Worm (Caenorhabditis elegans) whole organism, L3 larva: ENCODE measurements around the gene gcy-19.
"Not testable (repeated sequence)": the region's sequence is repeated elsewhere in the genome, so short reads cannot be mapped to it uniquely, and the experiment has no call there.

ENCODE experiments used
- R02D3.7 ChIP-seq: fragments of 150-350 bp; optimal IDR thresholded peaks from 2 replicates; lab custom pipeline; 2014; ENCODE audit warnings: missing biosample characterization, missing genetic modification characterization
- ZK546.5 ChIP-seq: sonication (generic microtip); optimal IDR thresholded peaks from 2 replicates; lab custom pipeline; 2017; ENCODE audit warnings: missing biosample characterization, missing genetic modification characterization
- aly-2 ChIP-seq: fragments of 150-350 bp; optimal IDR thresholded peaks from 2 replicates; lab custom pipeline; 2014; ENCODE audit warnings: missing biosample characterization, missing genetic modification characterization
- ama-1 ChIP-seq: fragments of 150-350 bp; optimal IDR thresholded peaks from 2 replicates; lab custom pipeline; 2018
- ceh-16 ChIP-seq: sonication (generic microtip); optimal IDR thresholded peaks from 2 replicates; lab custom pipeline; 2017; ENCODE audit warnings: missing biosample characterization, missing genetic modification characterization
- ceh-28 ChIP-seq: fragments of 150-350 bp; optimal IDR thresholded peaks from 2 replicates; lab custom pipeline; 2014; ENCODE audit warnings: missing biosample characterization, missing genetic modification reagents, missing genetic modification characterization
- ceh-82 ChIP-seq: fragments of 150-350 bp; optimal IDR thresholded peaks from 2 replicates; lab custom pipeline; 2014; ENCODE audit warnings: missing biosample characterization, missing genetic modification characterization
- daf-12 ChIP-seq: fragments of 150-350 bp; optimal IDR thresholded peaks from 2 replicates; lab custom pipeline; 2014; ENCODE audit warnings: missing biosample characterization, missing genetic modification reagents, missing genetic modification characterization
- egl-5 ChIP-seq: fragments of 150-350 bp; optimal IDR thresholded peaks from 2 replicates; lab custom pipeline; 2017; ENCODE audit warnings: missing biosample characterization, missing genetic modification reagents, missing genetic modification characterization, inconsistent platforms
- elt-2 ChIP-seq: sonication (generic microtip); optimal IDR thresholded peaks from 2 replicates; lab custom pipeline; 2016; ENCODE audit warnings: missing genetic modification reagents, mild to moderate bottlenecking, missing genetic modification characterization, missing compliant biosample characterization
- eor-1 ChIP-seq, 2 experiments: fragments of 150-350 bp; optimal IDR thresholded peaks; 2 replicates each; lab custom pipeline; 2014 to 2018; ENCODE audit warnings: missing biosample characterization in 2 of 2, missing genetic modification characterization in 2 of 2
- fkh-10 ChIP-seq: sonication (generic microtip); optimal IDR thresholded peaks from 2 replicates; lab custom pipeline; 2017; ENCODE audit warnings: missing biosample characterization, missing genetic modification reagents, missing genetic modification characterization
- hmg-11 ChIP-seq: sonication (generic microtip); optimal IDR thresholded peaks from 2 replicates; lab custom pipeline; 2016; ENCODE audit warnings: missing genetic modification characterization, missing compliant biosample characterization
- jun-1 ChIP-seq: fragments of 150-350 bp; optimal IDR thresholded peaks from 2 replicates; lab custom pipeline; 2014; ENCODE audit warnings: missing biosample characterization, missing genetic modification reagents, missing genetic modification characterization
- lin-15B ChIP-seq: fragments of 150-350 bp; optimal IDR thresholded peaks from 2 replicates; lab custom pipeline; 2014; ENCODE audit warnings: missing biosample characterization, missing genetic modification characterization
- lsy-12 ChIP-seq: sonication (generic microtip); optimal IDR thresholded peaks from 2 replicates; lab custom pipeline; 2016; ENCODE audit warnings: mild to moderate bottlenecking, missing genetic modification characterization, missing compliant biosample characterization
- mml-1 ChIP-seq: fragments of 150-350 bp; sonication (generic microtip); optimal IDR thresholded peaks from 3 replicates; lab custom pipeline; 2014; ENCODE audit warnings: missing biosample characterization, missing genetic modification characterization
- nfya-1 ChIP-seq: sonication (generic microtip); optimal IDR thresholded peaks from 2 replicates; lab custom pipeline; 2017; ENCODE audit warnings: missing genetic modification characterization, mild to moderate bottlenecking, missing compliant biosample characterization, antibody characterized with exemption, moderate library complexity; ENCODE audit not compliant: insufficient read depth
- nhr-11 ChIP-seq: fragments of 150-350 bp; optimal IDR thresholded peaks from 2 replicates; lab custom pipeline; 2014; ENCODE audit warnings: missing biosample characterization, missing genetic modification characterization
- nhr-23 ChIP-seq: fragments of 150-350 bp; optimal IDR thresholded peaks from 2 replicates; lab custom pipeline; 2014; ENCODE audit warnings: missing biosample characterization, missing genetic modification reagents, missing genetic modification characterization
- nhr-237 ChIP-seq: fragments of 150-350 bp; optimal IDR thresholded peaks from 2 replicates; lab custom pipeline; 2014; ENCODE audit warnings: missing biosample characterization, missing genetic modification characterization
- nhr-28 ChIP-seq: fragments of 150-350 bp; optimal IDR thresholded peaks from 2 replicates; lab custom pipeline; 2014; ENCODE audit warnings: missing biosample characterization, missing genetic modification characterization
- nhr-43 ChIP-seq: sonication (generic microtip); optimal IDR thresholded peaks from 2 replicates; lab custom pipeline; 2016; ENCODE audit warnings: mild to moderate bottlenecking, missing genetic modification characterization, missing compliant biosample characterization; ENCODE audit not compliant: poor library complexity, severe bottlenecking
- nhr-67 ChIP-seq: fragments of 150-350 bp; optimal IDR thresholded peaks from 2 replicates; lab custom pipeline; 2014; ENCODE audit warnings: missing biosample characterization, missing genetic modification characterization
- nhr-76 ChIP-seq: fragments of 150-350 bp; sonication (generic microtip); optimal IDR thresholded peaks from 5 replicates; lab custom pipeline; 2014; ENCODE audit warnings: missing biosample characterization, missing genetic modification characterization
- nhr-77 ChIP-seq: fragments of 150-350 bp; optimal IDR thresholded peaks from 2 replicates; lab custom pipeline; 2014; ENCODE audit warnings: missing biosample characterization, missing genetic modification characterization
- pha-4 ChIP-seq: fragments of 150-350 bp; optimal IDR thresholded peaks from 2 replicates; lab custom pipeline; 2014; ENCODE audit warnings: missing biosample characterization, missing genetic modification reagents, missing genetic modification characterization
- pqm-1 ChIP-seq: fragments of 150-350 bp; optimal IDR thresholded peaks from 2 replicates; lab custom pipeline; 2017; ENCODE audit warnings: missing biosample characterization, missing genetic modification characterization, inconsistent platforms
- snpc-4 ChIP-seq: fragments of 150-350 bp; optimal IDR thresholded peaks from 2 replicates; lab custom pipeline; 2014; ENCODE audit warnings: missing biosample characterization, missing genetic modification characterization
- tbx-2 ChIP-seq: sonication (generic microtip); optimal IDR thresholded peaks from 2 replicates; lab custom pipeline; 2016; ENCODE audit warnings: mild to moderate bottlenecking, missing genetic modification characterization, missing compliant biosample characterization
- unc-39 ChIP-seq: sonication (generic microtip); optimal IDR thresholded peaks from 4 replicates; lab custom pipeline; 2017; ENCODE audit warnings: missing biosample characterization, missing genetic modification characterization
- unc-62 ChIP-seq: fragments of 150-350 bp; sonication (generic microtip); optimal IDR thresholded peaks from 4 replicates; lab custom pipeline; 2014; ENCODE audit warnings: missing biosample characterization, missing genetic modification reagents, missing genetic modification characterization
- zag-1 ChIP-seq: fragments of 150-350 bp; optimal IDR thresholded peaks from 2 replicates; lab custom pipeline; 2014; ENCODE audit warnings: missing biosample characterization, missing genetic modification characterization
- ztf-11 ChIP-seq: fragments of 150-350 bp; optimal IDR thresholded peaks from 2 replicates; lab custom pipeline; 2014; ENCODE audit warnings: missing biosample characterization, missing genetic modification characterization
- ztf-4 ChIP-seq: fragments of 150-350 bp; optimal IDR thresholded peaks from 2 replicates; lab custom pipeline; 2014; ENCODE audit warnings: missing biosample characterization, missing genetic modification characterization

gcy-19 gene

DNA sequence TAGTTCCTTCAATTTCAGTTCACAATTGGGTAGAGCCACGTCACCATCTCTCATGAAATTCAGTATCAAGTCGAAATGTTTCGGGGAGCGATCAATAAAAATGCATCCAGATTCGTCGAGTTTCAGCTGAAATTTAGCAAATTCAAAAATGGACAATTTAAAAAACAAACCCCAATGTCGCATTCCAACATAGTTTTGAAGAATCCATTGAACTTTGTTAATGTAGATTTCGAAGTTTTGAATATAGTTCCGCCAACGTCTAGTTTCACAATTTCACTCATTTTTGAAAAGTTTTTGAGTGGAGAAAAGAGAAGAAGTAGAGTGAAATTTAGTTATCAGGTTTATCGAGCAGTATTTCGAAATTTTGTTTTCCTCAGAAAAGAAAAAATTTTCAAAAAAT is 37.4 kb downstream of the gcy-19 start, which contains the start of gene ZC239.14:
TSS of gene ZC239.14 (minus strand) at position 305 of the 400 bp plus-strand sequence.
- TF ChIP-seq nhr-23 (no peak), zag-1 (no peak), nfya-1 (tag; lab: Kevin White, UChicago) (no peak), eor-1 (tag; optimal IDR thresholded peaks at IDR 0.05; lab: Kevin White, UChicago) (no peak), nhr-43 (tag; lab: Kevin White, UChicago) (no peak), nhr-11 (tag; lab: Kevin White, UChicago) (no peak), mml-1 (tag; lab: Kevin White, UChicago) (no peak), lsy-12 (tag; lab: Kevin White, UChicago) (no peak), unc-62 (GFP tag; lab: Kevin White, UChicago) (no peak), pqm-1 (tag; lab: Kevin White, UChicago) (no peak), lin-15B (tag; lab: Kevin White, UChicago) (no peak), aly-2 (tag; lab: Kevin White, UChicago) (no peak), ceh-16 (tag; lab: Kevin White, UChicago) (no peak), unc-39 (no peak), tbx-2 (tag; lab: Kevin White, UChicago) (no peak), R02D3.7 (tag; lab: Kevin White, UChicago) (no peak)

DNA sequence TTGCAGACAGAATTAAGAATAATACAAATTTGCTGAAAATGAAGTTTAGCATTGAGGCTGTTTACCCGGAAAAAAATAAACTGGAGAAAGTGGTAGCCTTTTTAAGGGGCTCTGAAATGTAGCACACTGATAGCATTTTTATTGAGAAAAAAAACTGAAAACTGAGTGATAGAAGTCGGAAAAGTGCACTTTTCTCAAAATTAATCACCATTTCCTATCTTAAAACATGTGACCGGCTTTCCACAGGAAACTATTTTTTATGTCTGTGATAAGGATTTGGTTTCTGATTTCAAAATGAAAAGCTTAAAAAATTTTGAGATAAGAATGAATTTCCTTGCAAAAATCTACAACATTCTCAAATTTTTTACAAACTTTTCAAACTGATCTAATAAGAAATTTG is 38.4 kb downstream of the gcy-19 start, which contains the start of gene ZC239.22:
TSS of gene ZC239.22 (minus strand) at position 101 of the 400 bp plus-strand sequence.
- TF ChIP-seq mml-1 (tag; lab: Kevin White, UChicago) (no peak), elt-2 (tag; lab: Kevin White, UChicago) (peak; percentile 15)

DNA sequence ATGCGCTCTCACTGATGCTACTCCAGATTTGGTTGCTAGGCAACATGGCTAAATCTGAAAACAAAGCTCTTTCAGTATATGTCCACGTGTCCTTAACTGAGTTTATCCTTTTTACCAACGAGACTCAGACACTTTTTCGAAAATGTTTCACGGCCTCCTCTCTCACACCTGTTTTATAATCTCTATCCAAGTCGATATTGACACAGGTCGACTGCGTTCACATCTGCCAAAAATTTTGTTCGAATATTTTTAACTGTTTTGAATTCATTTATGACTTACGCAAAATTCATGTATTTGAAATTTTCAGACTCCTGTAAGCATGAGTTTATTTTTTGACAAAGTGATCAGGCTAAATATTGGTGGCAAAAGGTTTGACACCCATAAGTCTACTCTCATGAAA is 43.4 kb downstream of the gcy-19 start, which contains the start of gene ZC239.3:
TSS of gene ZC239.3 (plus strand) at position 301 of the 400 bp plus-strand sequence.
- not testable (repeated sequence) for TF ChIP-seq nhr-67 (tag; lab: Kevin White, UChicago); ztf-11 (tag; lab: Kevin White, UChicago); ama-1 (lab: Kevin White, UChicago)

DNA sequence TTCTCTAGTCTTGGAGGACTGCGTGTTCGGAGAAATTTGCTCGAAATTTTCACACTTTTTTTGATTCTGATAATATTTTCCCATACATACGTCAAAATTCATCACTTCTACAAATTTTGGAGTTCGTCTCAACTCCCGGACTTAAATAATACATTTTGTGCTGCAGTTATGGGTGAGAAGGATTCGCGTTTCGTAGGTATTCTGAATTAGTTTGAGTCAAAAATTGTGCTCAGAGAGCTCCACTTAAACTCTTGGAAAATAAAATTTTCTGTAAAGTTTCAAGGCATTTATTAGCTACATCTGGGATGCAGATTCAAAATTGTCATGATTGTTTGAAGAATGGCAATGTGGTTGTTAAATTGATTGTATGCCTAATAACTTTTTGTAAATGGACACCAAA is 45.3 kb downstream of the gcy-19 start, which contains the start of gene ZC239.4:
TSS of gene ZC239.4 (plus strand) at position 301 of the 400 bp plus-strand sequence.
- TF ChIP-seq nhr-11 (tag; lab: Kevin White, UChicago) (no peak), jun-1 (no peak), mml-1 (tag; lab: Kevin White, UChicago) (no peak), ztf-4 (tag; lab: Kevin White, UChicago) (no peak), fkh-10 (no peak), pha-4 (no peak), nhr-237 (no peak), nhr-28 (tag; lab: Kevin White, UChicago) (no peak), ZK546.5 (no peak), ceh-82 (tag; lab: Kevin White, UChicago) (no peak), ceh-28 (tag; lab: Kevin White, UChicago) (no peak), nhr-77 (no peak), nfya-1 (tag; lab: Kevin White, UChicago) (no peak), daf-12 (tag; lab: Kevin White, UChicago) (no peak), ama-1 (lab: Kevin White, UChicago) (no peak), nhr-43 (tag; lab: Kevin White, UChicago) (no peak), nhr-76 (tag; lab: Kevin White, UChicago) (no peak), lsy-12 (tag; lab: Kevin White, UChicago) (no peak), pqm-1 (tag; lab: Kevin White, UChicago) (no peak)

DNA sequence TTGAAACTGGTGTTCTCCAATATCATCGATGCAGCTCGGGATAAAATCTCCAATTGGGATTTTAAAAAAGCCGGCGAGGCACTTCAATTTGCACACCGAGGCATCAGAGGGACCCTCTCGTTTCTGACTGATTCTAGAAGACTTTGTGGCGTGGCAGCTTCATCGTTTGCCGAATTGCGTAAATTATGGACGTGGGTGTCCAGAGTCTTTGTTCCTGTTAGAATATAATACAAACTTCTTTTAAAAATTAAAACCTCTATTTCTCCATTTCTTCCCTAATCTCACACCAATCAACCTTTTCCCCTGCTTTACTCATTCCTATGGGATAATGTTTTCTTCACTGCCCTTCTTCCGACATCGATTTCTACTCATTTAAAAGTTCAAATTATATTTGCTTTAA is 48.8 kb downstream of the gcy-19 start, which contains the start of gene ZC239.5:
TSS of gene ZC239.5 (plus strand) at position 301 of the 400 bp plus-strand sequence.
- TF ChIP-seq eor-1 (tag; optimal IDR thresholded peaks at IDR 0.05; lab: Kevin White, UChicago) (no peak), ztf-4 (tag; lab: Kevin White, UChicago) (no peak)

DNA sequence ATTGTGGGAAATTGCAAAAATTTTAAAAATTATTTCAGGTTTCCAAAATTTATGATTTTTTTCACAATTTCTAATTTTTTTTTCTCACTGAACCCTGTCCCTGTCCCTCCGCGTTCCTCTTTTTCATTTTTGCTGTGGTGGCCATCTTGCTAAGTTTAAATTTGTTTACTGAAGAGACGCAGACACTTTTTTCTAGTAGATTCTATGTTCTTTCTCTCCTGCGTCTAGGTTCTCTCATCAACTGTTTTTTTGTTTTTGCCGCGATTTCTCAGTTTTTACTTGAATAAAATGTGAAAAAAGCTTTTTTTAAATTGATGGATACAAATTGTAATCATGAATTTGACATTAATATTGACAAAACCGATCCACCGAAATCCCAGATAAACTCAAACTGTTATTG is 49.9 kb downstream of the gcy-19 start, which contains the start of gene ZC239.6:
TSS of gene ZC239.6 (plus strand) at position 381 of the 400 bp plus-strand sequence.
- TF ChIP-seq egl-5 (tag; lab: Kevin White, UChicago) (no peak), snpc-4 (tag; lab: Kevin White, UChicago) (peak; percentile 33), hmg-11 (tag; lab: Kevin White, UChicago) (peak; percentile 30), nfya-1 (tag; lab: Kevin White, UChicago) (peak; percentile 55), nhr-11 (tag; lab: Kevin White, UChicago) (no peak), unc-39 (no peak), nhr-237 (no peak), nhr-23 (peak; percentile 3), nhr-43 (tag; lab: Kevin White, UChicago) (no peak), pha-4 (peak; percentile 66)
